Worm (Caenorhabditis elegans) whole organism, L4 larva: ENCODE data around the gene R05G6.4.

Source experiments
- F26F4.8 ChIP-seq: fragments of 200-800 bp; sonication (Bioruptor generic); conservative IDR thresholded peaks from 2 replicates; pipeline ENCODE4 v1.3.6; 2022; ENCODE audit warnings: missing genetic modification characterization, missing compliant biosample characterization
- F37D6.2 ChIP-seq: sonication (generic microtip); optimal IDR thresholded peaks from 2 replicates; lab custom pipeline; 2016; ENCODE audit warnings: mild to moderate bottlenecking, missing genetic modification characterization, missing compliant biosample characterization
- F49E8.2 ChIP-seq: sonication (generic microtip); optimal IDR thresholded peaks from 2 replicates; lab custom pipeline; 2016; ENCODE audit warnings: missing compliant biosample characterization, mild to moderate bottlenecking, missing genetic modification characterization, borderline replicate concordance
- Y48G9A.11 ChIP-seq: fragments of 200-800 bp; sonication (Bioruptor generic); IDR thresholded peaks from 2 replicates; pipeline ENCODE4 v1.3.6; 2022; ENCODE audit warnings: missing genetic modification reagents, missing genetic modification characterization, missing compliant biosample characterization
- ZK546.5 ChIP-seq, 2 experiments: sonication (generic microtip); optimal IDR thresholded peaks; 2 replicates each; lab custom pipeline; 2017; ENCODE audit warnings: missing biosample characterization in 2 of 2, missing genetic modification characterization in 2 of 2
- ama-1 ChIP-seq: fragments of 150-350 bp; optimal IDR thresholded peaks from 2 replicates; lab custom pipeline; 2014; ENCODE audit warnings: inconsistent platforms, mixed read lengths
- ceh-32 ChIP-seq: sonication (generic microtip); optimal IDR thresholded peaks from 2 replicates; lab custom pipeline; 2016; ENCODE audit warnings: mild to moderate bottlenecking, missing genetic modification characterization, missing compliant biosample characterization; ENCODE audit not compliant: poor library complexity
- ces-1 ChIP-seq: fragments of 150-350 bp; sonication (generic microtip); optimal IDR thresholded peaks from 4 replicates; lab custom pipeline; 2014; ENCODE audit warnings: missing biosample characterization, missing genetic modification reagents, missing genetic modification characterization
- daf-12 ChIP-seq: fragments of 150-350 bp; optimal IDR thresholded peaks from 2 replicates; lab custom pipeline; 2014; ENCODE audit warnings: missing biosample characterization, missing genetic modification reagents, missing genetic modification characterization
- daf-16 ChIP-seq, 3 experiments: sonication (generic microtip); optimal IDR thresholded peaks; 2 replicates each; lab custom pipeline; 2016 to 2017; ENCODE audit warnings: missing genetic modification characterization in 3 of 3, missing genetic modification reagents in 3 of 3, mild to moderate bottlenecking in 2 of 3, missing compliant biosample characterization in 2 of 3, missing biosample characterization in 1 of 3, moderate library complexity in 1 of 3
- daf-8 ChIP-seq: fragments of 200-800 bp; sonication (Bioruptor generic); IDR thresholded peaks from 2 replicates; pipeline ENCODE4 v1.3.6; 2022; ENCODE audit warnings: missing genetic modification characterization, missing compliant biosample characterization
- dmd-6 ChIP-seq: fragments of 200-800 bp; sonication (Bioruptor generic); IDR thresholded peaks from 2 replicates; pipeline ENCODE4 v1.3.6; 2022; ENCODE audit warnings: missing genetic modification reagents, missing genetic modification characterization, missing compliant biosample characterization
- dpl-1 ChIP-seq: fragments of 150-350 bp; optimal IDR thresholded peaks from 2 replicates; lab custom pipeline; 2014; ENCODE audit warnings: missing biosample characterization, missing genetic modification reagents, missing genetic modification characterization
- dve-1 ChIP-seq: sonication (generic microtip); optimal IDR thresholded peaks from 2 replicates; lab custom pipeline; 2017; ENCODE audit warnings: antibody characterized with exemption, mild to moderate bottlenecking, missing genetic modification characterization, missing compliant biosample characterization; ENCODE audit not compliant: insufficient read depth
- gei-8 ChIP-seq: fragments of 200-800 bp; sonication (Bioruptor generic); optimal IDR thresholded peaks from 2 replicates; lab custom pipeline; 2018; ENCODE audit warnings: mild to moderate bottlenecking, missing genetic modification characterization, missing compliant biosample characterization
- hlh-11 ChIP-seq: fragments of 200-800 bp; sonication (Bioruptor generic); optimal IDR thresholded peaks from 2 replicates; lab custom pipeline; 2018; ENCODE audit warnings: mild to moderate bottlenecking, missing genetic modification characterization, missing compliant biosample characterization
- hlh-30 ChIP-seq: sonication (generic microtip); optimal IDR thresholded peaks from 2 replicates; lab custom pipeline; 2017; ENCODE audit warnings: antibody characterized with exemption, mild to moderate bottlenecking, missing genetic modification characterization, missing compliant biosample characterization; ENCODE audit not compliant: insufficient read depth
- hmg-1.1 ChIP-seq: fragments of 200-800 bp; sonication (Bioruptor generic); IDR thresholded peaks from 2 replicates; pipeline ENCODE4 v1.3.6; 2022; ENCODE audit warnings: missing genetic modification reagents, missing genetic modification characterization, missing compliant biosample characterization
- jun-1 ChIP-seq: fragments of 150-350 bp; optimal IDR thresholded peaks from 2 replicates; lab custom pipeline; 2014; ENCODE audit warnings: missing biosample characterization, missing genetic modification reagents, missing genetic modification characterization
- lin-1 ChIP-seq: fragments of 200-800 bp; sonication (Bioruptor generic); IDR thresholded peaks from 2 replicates; pipeline ENCODE4 v1.3.6; 2022; ENCODE audit warnings: missing genetic modification reagents, missing genetic modification characterization, missing compliant biosample characterization
- lin-15B ChIP-seq: fragments of 150-350 bp; sonication (generic microtip); optimal IDR thresholded peaks from 3 replicates; lab custom pipeline; 2014; ENCODE audit warnings: missing biosample characterization, missing genetic modification characterization
- lin-38 ChIP-seq: fragments of 200-800 bp; sonication (Bioruptor generic); IDR thresholded peaks from 2 replicates; pipeline ENCODE4 v1.3.6; 2022; ENCODE audit warnings: missing genetic modification reagents, missing genetic modification characterization, missing compliant biosample characterization
- mxl-2 ChIP-seq: fragments of 200-800 bp; sonication (Bioruptor generic); conservative IDR thresholded peaks from 2 replicates; pipeline ENCODE4 v1.3.6; 2022; ENCODE audit warnings: missing genetic modification reagents, missing genetic modification characterization, missing compliant biosample characterization
- mxl-3 ChIP-seq: fragments of 200-800 bp; sonication (Bioruptor generic); optimal IDR thresholded peaks from 2 replicates; lab custom pipeline; 2018; ENCODE audit warnings: mild to moderate bottlenecking, missing genetic modification characterization, missing compliant biosample characterization
- nhr-237 ChIP-seq: sonication (generic microtip); optimal IDR thresholded peaks from 2 replicates; lab custom pipeline; 2017; ENCODE audit warnings: missing biosample characterization, missing genetic modification characterization
- nhr-41 ChIP-seq: fragments of 200-800 bp; sonication (Bioruptor generic); IDR thresholded peaks from 2 replicates; pipeline ENCODE4 v1.3.6; 2022; ENCODE audit warnings: missing genetic modification reagents, missing genetic modification characterization, missing compliant biosample characterization
- nhr-42 ChIP-seq: fragments of 200-800 bp; sonication (Bioruptor generic); IDR thresholded peaks from 2 replicates; pipeline ENCODE4 v1.3.6; 2022; ENCODE audit warnings: missing genetic modification characterization, missing compliant biosample characterization
- nhr-48 ChIP-seq: sonication (generic microtip); optimal IDR thresholded peaks from 2 replicates; lab custom pipeline; 2016; ENCODE audit warnings: mild to moderate bottlenecking, missing genetic modification characterization, missing compliant biosample characterization
- nhr-76 ChIP-seq: fragments of 150-350 bp; optimal IDR thresholded peaks from 2 replicates; lab custom pipeline; 2014; ENCODE audit warnings: missing biosample characterization, missing genetic modification characterization
- nhr-77 ChIP-seq: fragments of 150-350 bp; optimal IDR thresholded peaks from 2 replicates; lab custom pipeline; 2014; ENCODE audit warnings: missing biosample characterization, missing genetic modification characterization
- php-3 ChIP-seq: fragments of 200-800 bp; sonication (Bioruptor generic); IDR thresholded peaks from 2 replicates; pipeline ENCODE4 v1.3.6; 2022; ENCODE audit warnings: missing genetic modification reagents, missing genetic modification characterization, missing compliant biosample characterization
- pqm-1 ChIP-seq: sonication (generic microtip); optimal IDR thresholded peaks from 2 replicates; lab custom pipeline; 2017; ENCODE audit warnings: missing biosample characterization, missing genetic modification characterization
- saeg-2 ChIP-seq: fragments of 200-800 bp; sonication (Bioruptor generic); IDR thresholded peaks from 2 replicates; pipeline ENCODE4 v1.3.6; 2022; ENCODE audit warnings: missing genetic modification reagents, missing genetic modification characterization, missing compliant biosample characterization
- skn-1 ChIP-seq: fragments of 150-350 bp; optimal IDR thresholded peaks from 2 replicates; lab custom pipeline; 2014; ENCODE audit warnings: missing biosample characterization, missing genetic modification characterization
- snpc-1.2 ChIP-seq: fragments of 200-800 bp; sonication (Bioruptor generic); IDR thresholded peaks from 2 replicates; pipeline ENCODE4 v1.3.6; 2022; ENCODE audit warnings: missing genetic modification reagents, missing genetic modification characterization, missing compliant biosample characterization
- spr-1 ChIP-seq: sonication (generic microtip); optimal IDR thresholded peaks from 2 replicates; lab custom pipeline; 2016; ENCODE audit warnings: mild to moderate bottlenecking, missing genetic modification characterization, missing compliant biosample characterization
- tra-1 ChIP-seq: fragments of 200-800 bp; sonication (Bioruptor generic); IDR thresholded peaks from 2 replicates; pipeline ENCODE4 v1.3.6; 2022; ENCODE audit warnings: missing genetic modification reagents, missing genetic modification characterization, missing compliant biosample characterization
- unc-39 ChIP-seq: sonication (generic microtip); optimal IDR thresholded peaks from 2 replicates; lab custom pipeline; 2017; ENCODE audit warnings: missing biosample characterization, missing genetic modification characterization
- unc-62 ChIP-seq, 3 experiments: fragments of 150-350 bp in 1 of 3; sonication (generic microtip); optimal IDR thresholded peaks in 2 of 3; peaks in 1 of 3; 1 replicate in 1 of 3; 2 replicates in 2 of 3; lab custom pipeline; 2014 to 2017; ENCODE audit warnings: missing biosample characterization in 3 of 3, missing genetic modification characterization in 3 of 3, missing genetic modification reagents in 3 of 3, missing genotype in 1 of 3
- zip-11 ChIP-seq: fragments of 200-800 bp; sonication (Bioruptor generic); IDR thresholded peaks from 2 replicates; pipeline ENCODE4 v1.3.6; 2022; ENCODE audit warnings: missing genetic modification characterization, missing compliant biosample characterization
- zip-2 ChIP-seq: fragments of 150-350 bp; optimal IDR thresholded peaks from 2 replicates; lab custom pipeline; 2014; ENCODE audit warnings: missing biosample characterization, missing genetic modification characterization

The R05G6.4 gene

DNA sequence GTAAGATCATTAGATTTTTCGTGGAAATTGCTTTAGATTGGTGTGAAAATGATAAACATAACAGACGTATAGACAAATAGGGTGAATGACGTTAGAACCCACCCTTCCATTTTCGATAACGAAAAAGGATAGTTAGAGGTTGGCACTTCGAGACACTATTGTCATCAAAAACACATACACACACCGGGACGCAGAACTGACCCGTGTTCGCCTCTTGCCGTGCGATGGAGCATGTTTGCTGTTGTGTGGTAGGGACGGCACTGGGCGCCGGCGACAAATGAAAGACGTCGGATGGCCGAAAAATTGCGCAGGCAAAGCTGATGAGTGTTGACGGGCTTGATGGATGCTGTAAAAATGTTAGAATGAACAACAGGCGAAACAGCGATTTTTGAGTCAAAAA is 36.8 kb downstream of the R05G6.4 start (continued):
- TF ChIP-seq spr-1 (tag; lab: Kevin White, UChicago) (no peak), skn-1 (tag; lab: Kevin White, UChicago) (no peak), nhr-48 (tag; lab: Kevin White, UChicago) (peak; percentile 20), nhr-41 (peak; percentile 65; the same call in 1 of the 2 replicates), mxl-2 (GFP tag; lab: Robert Waterston, UW) (no peak), zip-11 (no peak), Y48G9A.11 (GFP tag; lab: Robert Waterston, UW) (0 out of 2 replicates have a peak, but pooled peaks have one; percentile 21), unc-39 (tag; lab: Kevin White, UChicago) (no peak), lin-1 (GFP tag; lab: Robert Waterston, UW) (peak; percentile 60), hmg-1.1 (GFP tag; lab: Robert Waterston, UW) (peak; percentile 27; the same call in 1 of the 2 replicates), pqm-1 (tag; lab: Kevin White, UChicago) (peak; percentile 42), nhr-76 (tag; lab: Kevin White, UChicago) (no peak), dmd-6 (GFP tag; lab: Robert Waterston, UW) (peak; percentile 81), F37D6.2 (tag; lab: Kevin White, UChicago) (no peak), ces-1 (GFP tag; lab: Kevin White, UChicago) (no peak), hlh-11 (peak; percentile 79), snpc-1.2 (GFP tag; lab: Robert Waterston, UW) (no peak), ZK546.5 (tag; optimal IDR thresholded peaks at IDR 0.05; lab: Kevin White, UChicago) (no peak), dpl-1 (GFP tag; lab: Kevin White, UChicago) (no peak), mxl-3 (GFP tag; lab: Kevin White, UChicago) (peak; percentile 74), jun-1 (tag; lab: Kevin White, UChicago) (no peak), daf-8 (GFP tag; lab: Robert Waterston, UW) (no peak), nhr-237 (tag; lab: Kevin White, UChicago) (no peak)

- TF ChIP-seq ama-1 (lab: Kevin White, UChicago) (no peak), lin-15B (tag; lab: Kevin White, UChicago) (no peak), nhr-42 (GFP tag; lab: Robert Waterston, UW) (no peak), nhr-77 (tag; lab: Kevin White, UChicago) (no peak), daf-12 (no peak), zip-2 (no peak), saeg-2 (no peak), ceh-32 (tag; lab: Kevin White, UChicago) (no peak), gei-8 (GFP tag; lab: Kevin White, UChicago) (no peak), php-3 (GFP tag; lab: Robert Waterston, UW) (0 out of 2 replicates have a peak, but pooled peaks have one; percentile 29), lin-38 (no peak), daf-16 (GFP tag; optimal IDR thresholded peaks at IDR 0.05; lab: Kevin White, UChicago) (no peak), daf-16 (tag; optimal IDR thresholded peaks at IDR 0.05; lab: Kevin White, UChicago) (peak; percentile 64), nhr-41 (no peak), tra-1 (GFP tag; lab: Robert Waterston, UW) (no peak), dve-1 (tag; lab: Kevin White, UChicago) (peak; percentile 43), snpc-1.2 (GFP tag; lab: Robert Waterston, UW) (no peak), nhr-76 (tag; lab: Kevin White, UChicago) (no peak), F26F4.8 (no peak), hlh-30 (no peak), F49E8.2 (peak; percentile 49), hlh-11 (peak; percentile 3), unc-62 (GFP tag; optimal IDR thresholded peaks at IDR 0.05 in 1 of 2; lab: Kevin White, UChicago) (no peak), unc-62 (tag; optimal IDR thresholded peaks at IDR 0.05; lab: Kevin White, UChicago) (no peak), dmd-6 (GFP tag; lab: Robert Waterston, UW) (peak; percentile 25; the same call in 1 of the 2 replicates), hmg-1.1 (GFP tag; lab: Robert Waterston, UW) (no peak)
These were observed 37.4 kb downstream of the R05G6.4 start, which contains the start of gene pam-1 for ce11 chrIV:7550445-7550844. TSS of gene pam-1 (minus strand) at chrIV:7550812.
